Worm (Caenorhabditis elegans): Measurements from ENCODE around the gene gnrr-3.

ce11 chrX:10085073-10085472 lies 35.8 kb downstream of the gnrr-3 start:
- TF ChIP-seq fos-1 (tag; optimal IDR thresholded peaks at IDR 0.05) (no peak), nhr-76 (tag; optimal IDR thresholded peaks at IDR 0.05) (no peak), ceh-82 (tag; optimal IDR thresholded peaks at IDR 0.05) (no peak), Y48G9A.11 (GFP tag; IDR thresholded peaks at IDR 0.05) (no peak)

Data from whole organism, L4 larva.